Worm (Caenorhabditis elegans): Measurements from ENCODE around the gene K09F6.9.

The K09F6.9 gene

ce11 chrII:2322857-2323518 is 40.5 kb upstream of the K09F6.9 start, which contains the start of the genes ZK1240.6 and ZK1240.2:
Gene ZK1240.6 (minus strand): TSS chrII:2322907.
Gene ZK1240.2 (plus strand): TSS chrII:2323376.
- no peak for TF ChIP-seq elt-3 (tag; optimal IDR thresholded peaks at IDR 0.05)
- no peak for TF ChIP-seq lin-13 (tag; optimal IDR thresholded peaks at IDR 0.05)
- TF ChIP-seq ceh-43 (GFP tag; optimal IDR thresholded peaks at IDR 0.05) = no peak
- no peak for TF ChIP-seq lin-32 (GFP tag; optimal IDR thresholded peaks at IDR 0.05)
- TF ChIP-seq tbx-8 (GFP tag; optimal IDR thresholded peaks at IDR 0.05) = no peak
- no peak for TF ChIP-seq blmp-1 (tag; optimal IDR thresholded peaks at IDR 0.05)
- no peak for TF ChIP-seq ztf-11 (tag; optimal IDR thresholded peaks at IDR 0.05)
- TF ChIP-seq unc-120 (tag; optimal IDR thresholded peaks at IDR 0.05; ENCODE audit: poor library complexity, severe bottlenecking) = no peak
- no peak for TF ChIP-seq elt-1 (tag; optimal IDR thresholded peaks at IDR 0.05; ENCODE audit: borderline replicate concordance, insufficient read depth)
- no peak for TF ChIP-seq sem-2 (GFP tag; optimal IDR thresholded peaks at IDR 0.05)
- TF ChIP-seq ceh-83 (GFP tag; optimal IDR thresholded peaks at IDR 0.05) = no peak
- no peak for TF ChIP-seq cnd-1 (tag; optimal IDR thresholded peaks at IDR 0.05)
- TF ChIP-seq mls-2 (tag; optimal IDR thresholded peaks at IDR 0.05) = no peak
- TF ChIP-seq unc-39 (tag; optimal IDR thresholded peaks at IDR 0.05) = no peak
- TF ChIP-seq drap-1 (GFP tag; optimal IDR thresholded peaks at IDR 0.05) = no peak
- TF ChIP-seq flh-1 (GFP tag; optimal IDR thresholded peaks at IDR 0.05) = no peak

DNA sequence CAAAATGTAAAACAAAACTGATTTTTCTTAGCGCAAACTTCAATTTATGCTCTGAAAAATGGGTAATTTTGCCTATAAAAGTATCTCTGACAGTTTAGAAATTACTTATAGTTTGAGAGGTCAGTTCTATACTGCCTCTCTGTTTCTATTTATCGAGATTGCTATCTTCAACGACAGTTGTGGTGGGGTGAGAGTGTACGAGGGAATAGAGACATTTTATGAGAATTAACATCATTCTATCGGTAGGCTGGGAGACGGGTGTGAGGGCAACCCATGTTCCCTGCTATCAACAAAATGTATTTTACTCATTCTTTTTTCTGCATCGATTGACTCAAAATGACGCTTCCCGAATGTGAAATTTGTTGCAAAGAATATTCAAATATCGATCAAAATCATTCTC is 37.6 kb upstream of the K09F6.9 start, which contains the start of gene ZK1240.3:
TSS of gene ZK1240.3 (plus strand) at position 238 of the 400 bp plus-strand sequence.
- no peak for TF ChIP-seq sptf-1 (tag; optimal IDR thresholded peaks at IDR 0.05)
- TF ChIP-seq ces-1 (GFP tag; optimal IDR thresholded peaks at IDR 0.05) = no peak
- no peak for TF ChIP-seq ceh-43 (GFP tag; optimal IDR thresholded peaks at IDR 0.05)
- TF ChIP-seq lin-32 (GFP tag; optimal IDR thresholded peaks at IDR 0.05) = no peak
- TF ChIP-seq drap-1 (GFP tag; optimal IDR thresholded peaks at IDR 0.05) = no peak
- TF ChIP-seq cnd-1 (tag; optimal IDR thresholded peaks at IDR 0.05) = no peak
- no peak for TF ChIP-seq flh-1 (GFP tag; optimal IDR thresholded peaks at IDR 0.05)
- no peak for TF ChIP-seq nhr-28 (tag; optimal IDR thresholded peaks at IDR 0.05)
- no peak for TF ChIP-seq lin-13 (tag; optimal IDR thresholded peaks at IDR 0.05)
- no peak for TF ChIP-seq unc-62 (GFP tag; optimal IDR thresholded peaks at IDR 0.05)
- TF ChIP-seq ham-2 (GFP tag; optimal IDR thresholded peaks at IDR 0.05) = no peak
- TF ChIP-seq unc-39 (tag; optimal IDR thresholded peaks at IDR 0.05) = no peak
- TF ChIP-seq sem-2 (GFP tag; optimal IDR thresholded peaks at IDR 0.05) = no peak
- TF ChIP-seq nhr-237 (tag; optimal IDR thresholded peaks at IDR 0.05) = no peak
- TF ChIP-seq tbx-8 (GFP tag; optimal IDR thresholded peaks at IDR 0.05) = no peak
- TF ChIP-seq ztf-11 (tag; optimal IDR thresholded peaks at IDR 0.05) = no peak
- TF ChIP-seq nhr-2 (tag; optimal IDR thresholded peaks at IDR 0.05) = no peak
- no peak for TF ChIP-seq ceh-39 (tag; optimal IDR thresholded peaks at IDR 0.05)

ce11 chrII:2317883-2318357 is 35.4 kb upstream of the K09F6.9 start, which contains the start of the genes ZK1240.5 and ZK1240.9:
Gene ZK1240.5 (minus strand): TSS chrII:2317933.
Gene ZK1240.9 (plus strand): TSS chrII:2318189.
- TF ChIP-seq lin-13 (tag; optimal IDR thresholded peaks at IDR 0.05) (no peak), zip-8 (tag; optimal IDR thresholded peaks at IDR 0.05) (no peak), lin-32 (GFP tag; optimal IDR thresholded peaks at IDR 0.05) (no peak), mab-5 (tag; optimal IDR thresholded peaks at IDR 0.05) (no peak), unc-62 (GFP tag; optimal IDR thresholded peaks at IDR 0.05) (no peak), elt-1 (tag; optimal IDR thresholded peaks at IDR 0.05; ENCODE audit: borderline replicate concordance, insufficient read depth) (no peak), nhr-12 (tag; optimal IDR thresholded peaks at IDR 0.05) (no peak)

DNA sequence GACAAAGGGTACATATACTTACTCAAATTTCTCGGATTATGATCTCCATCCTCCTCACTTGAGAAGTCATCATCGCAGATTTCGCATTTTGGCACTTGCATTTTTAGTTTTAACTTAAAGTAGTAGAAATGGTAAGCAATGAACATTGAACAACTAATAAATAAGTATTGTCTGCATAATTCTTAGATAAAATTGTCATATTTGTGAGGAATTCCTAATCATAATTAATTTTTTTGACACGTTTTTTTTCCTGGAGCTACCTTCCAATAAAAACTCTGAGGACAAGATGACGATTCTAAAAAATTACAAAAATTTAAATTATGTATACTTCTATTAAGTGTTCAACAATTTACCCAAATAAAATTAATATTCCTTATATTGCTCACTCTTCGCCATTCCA is 30.2 kb upstream of the K09F6.9 start, which contains the start of the genes trim-21 and B0281.1:
TSS of gene trim-21 (minus strand) at position 101 of the 400 bp plus-strand sequence.
TSS of gene B0281.1 (plus strand) at position 321 of the 400 bp plus-strand sequence.
- TF ChIP-seq snpc-4 (tag; optimal IDR thresholded peaks at IDR 0.05) = no peak
- no peak for TF ChIP-seq ztf-11 (tag; optimal IDR thresholded peaks at IDR 0.05)
- no peak for TF ChIP-seq mls-2 (tag; optimal IDR thresholded peaks at IDR 0.05)
- no peak for TF ChIP-seq nhr-28 (tag; optimal IDR thresholded peaks at IDR 0.05)
- no peak for TF ChIP-seq nhr-237 (tag; optimal IDR thresholded peaks at IDR 0.05)
- no peak for TF ChIP-seq unc-39 (tag; optimal IDR thresholded peaks at IDR 0.05)
- no peak for TF ChIP-seq hlh-1 (tag; optimal IDR thresholded peaks at IDR 0.05)
- TF ChIP-seq elt-3 (tag; optimal IDR thresholded peaks at IDR 0.05) = no peak

ce11 chrII:2306741-2307140 is 24.2 kb upstream of the K09F6.9 start, which contains the start of gene B0281.3:
Gene B0281.3 (plus strand): TSS chrII:2307041.
- TF ChIP-seq snpc-4 (tag; optimal IDR thresholded peaks at IDR 0.05) (no peak), unc-39 (tag; optimal IDR thresholded peaks at IDR 0.05) (no peak), ceh-83 (GFP tag; optimal IDR thresholded peaks at IDR 0.05) (no peak), sptf-1 (tag; optimal IDR thresholded peaks at IDR 0.05) (no peak), blmp-1 (tag; optimal IDR thresholded peaks at IDR 0.05) (no peak), flh-1 (GFP tag; optimal IDR thresholded peaks at IDR 0.05) (no peak), nhr-12 (tag; optimal IDR thresholded peaks at IDR 0.05) (no peak), bed-3 (GFP tag; optimal IDR thresholded peaks at IDR 0.05) (no peak), nhr-28 (tag; optimal IDR thresholded peaks at IDR 0.05) (no peak), ces-1 (GFP tag; optimal IDR thresholded peaks at IDR 0.05) (no peak), unc-120 (tag; optimal IDR thresholded peaks at IDR 0.05; ENCODE audit: poor library complexity, severe bottlenecking) (no peak), M03D4.4 (tag; optimal IDR thresholded peaks at IDR 0.05) (no peak), ceh-39 (tag; optimal IDR thresholded peaks at IDR 0.05) (no peak), elt-3 (tag; optimal IDR thresholded peaks at IDR 0.05) (no peak), mep-1 (tag; optimal IDR thresholded peaks at IDR 0.05) (no peak), mls-2 (tag; optimal IDR thresholded peaks at IDR 0.05) (no peak)
